Fruit fly (Drosophila melanogaster) whole organism, wandering third instar larva: ENCODE measurements around the gene Irc.

Experiments used
- CG32264 ChIP-seq: fragments of 200-800 bp; sonication (Bioruptor generic); optimal IDR thresholded peaks from 2 replicates; lab custom pipeline; 2016; ENCODE audit warnings: missing biosample characterization, missing genetic modification characterization
- CrebA ChIP-seq: fragments of 200-800 bp; sonication (Bioruptor generic); optimal IDR thresholded peaks from 2 replicates; lab custom pipeline; 2016; ENCODE audit warnings: missing biosample characterization, mild to moderate bottlenecking, missing genetic modification characterization, borderline replicate concordance
- GATAd ChIP-seq: sonication (Bioruptor generic); optimal IDR thresholded peaks from 2 replicates; lab custom pipeline; 2016; ENCODE audit warnings: missing biosample characterization, missing genetic modification characterization
- Hnf4 ChIP-seq: fragments of 200-800 bp; sonication (Bioruptor generic); optimal IDR thresholded peaks from 2 replicates; lab custom pipeline; 2016; ENCODE audit warnings: missing biosample characterization, mild to moderate bottlenecking, missing genetic modification characterization
- Hr78 ChIP-seq: fragments of >200 bp; optimal IDR thresholded peaks from 2 replicates; lab custom pipeline; 2017; ENCODE audit warnings: missing biosample characterization, missing genetic modification characterization
- Hr83 ChIP-seq: fragments of 200-300 bp; sonication (Bioruptor generic); optimal IDR thresholded peaks from 2 replicates; lab custom pipeline; 2016; ENCODE audit warnings: missing biosample characterization, mild to moderate bottlenecking, missing genetic modification characterization, moderate library complexity; ENCODE audit not compliant: poor library complexity, severe bottlenecking
- Vsx2 ChIP-seq: fragments of 200-300, 225-300 bp; sonication (Bioruptor generic); optimal IDR thresholded peaks from 2 replicates; lab custom pipeline; 2018; ENCODE audit warnings: missing biosample characterization, missing genetic modification characterization; ENCODE audit not compliant: partially characterized antibody
- h ChIP-seq: fragments of 200-800 bp; sonication (Bioruptor generic); optimal IDR thresholded peaks from 3 replicates; lab custom pipeline; 2016; ENCODE audit warnings: missing biosample characterization, mild to moderate bottlenecking, missing genetic modification characterization
- jim ChIP-seq: fragments of 175-275, 200-325 bp; sonication (Bioruptor generic); optimal IDR thresholded peaks from 2 replicates; lab custom pipeline; 2016; ENCODE audit warnings: missing biosample characterization, mild to moderate bottlenecking, missing genetic modification characterization
- pan ChIP-seq: fragments of >200 bp; optimal IDR thresholded peaks from 2 replicates; lab custom pipeline; 2017
- psq ChIP-seq: fragments of 200-800 bp; sonication (Bioruptor generic); optimal IDR thresholded peaks from 3 replicates; lab custom pipeline; 2017; ENCODE audit warnings: missing biosample characterization, mild to moderate bottlenecking, missing genetic modification characterization, moderate library complexity
- sv ChIP-seq: fragments of 200-800 bp; sonication (Bioruptor generic); optimal IDR thresholded peaks from 3 replicates; lab custom pipeline; 2016; ENCODE audit warnings: missing biosample characterization, missing genetic modification characterization
- usp ChIP-seq: fragments of >200 bp; optimal IDR thresholded peaks from 2 replicates; lab custom pipeline; 2017; ENCODE audit warnings: missing biosample characterization, missing genetic modification characterization

DNA sequence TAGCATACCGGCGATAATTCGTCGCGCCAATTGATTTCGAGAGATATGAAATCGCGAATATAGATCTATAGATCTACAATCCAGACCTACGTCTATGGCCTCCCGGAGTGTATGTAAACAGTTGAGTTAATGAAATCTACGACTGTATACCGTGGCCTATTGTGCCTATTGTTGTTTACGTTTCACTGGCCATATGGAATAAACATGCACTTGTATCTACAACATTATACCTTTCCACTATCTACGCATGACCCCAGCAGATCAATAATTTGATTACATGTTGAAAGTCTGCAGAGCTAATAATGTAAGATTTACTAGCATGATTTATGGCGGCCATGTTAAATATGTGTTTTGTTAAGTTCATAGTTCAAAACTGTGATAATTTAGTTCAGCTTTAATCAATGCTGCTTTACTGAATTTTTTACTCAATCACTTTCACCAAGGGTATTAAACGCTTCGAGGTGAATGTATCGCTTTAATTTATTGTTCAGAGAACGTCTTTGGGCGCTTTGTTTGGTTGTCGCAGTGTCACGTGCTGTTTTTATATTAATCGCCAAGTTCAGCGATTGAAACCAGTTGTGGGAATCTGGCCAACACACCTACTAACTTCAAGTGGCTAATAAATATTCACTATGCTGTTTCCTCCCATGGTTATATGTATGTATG, 21.6 kb upstream of the Irc start:
- no peak for TF ChIP-seq Hr78 (GFP tag; lab: Kevin White, UChicago)
- TF ChIP-seq GATAd (GFP tag; lab: Kevin White, UChicago): no peak
- no peak for TF ChIP-seq pan (lab: Kevin White, UChicago)
- no peak for TF ChIP-seq Vsx2 (GFP tag; lab: Kevin White, UChicago)
- TF ChIP-seq CG32264 (GFP tag; lab: Kevin White, UChicago): no peak
- no peak for TF ChIP-seq Hr83 (GFP tag; lab: Kevin White, UChicago)
- no peak for TF ChIP-seq psq (GFP tag; lab: Kevin White, UChicago)
- TF ChIP-seq CrebA (GFP tag; lab: Kevin White, UChicago): no peak
- no peak for TF ChIP-seq usp
- TF ChIP-seq jim (GFP tag; lab: Kevin White, UChicago): no peak
- no peak for TF ChIP-seq Hnf4
- no peak for TF ChIP-seq sv (GFP tag; lab: Kevin White, UChicago)
- no peak for TF ChIP-seq h (GFP tag; lab: Kevin White, UChicago)
